Worm (Caenorhabditis elegans) whole organism, mixed stage, embryonic: ENCODE data around the gene C33F10.8.
"Not testable (repeated sequence)": the region's sequence is repeated elsewhere in the genome, so short reads cannot be mapped to it uniquely, and the experiment has no call there.

Source experiments
- M03D4.4 ChIP-seq: sonication (generic microtip); optimal IDR thresholded peaks from 2 replicates; lab custom pipeline; 2017; ENCODE audit warnings: mild to moderate bottlenecking, missing genetic modification characterization, missing compliant biosample characterization
- bed-3 ChIP-seq: fragments of 200-800 bp; sonication (Bioruptor generic); optimal IDR thresholded peaks from 3 replicates; lab custom pipeline; 2018; ENCODE audit warnings: mild to moderate bottlenecking, missing genetic modification characterization, moderate library complexity, missing compliant biosample characterization
- blmp-1 ChIP-seq: fragments of 150-350 bp; optimal IDR thresholded peaks from 2 replicates; lab custom pipeline; 2014; ENCODE audit warnings: missing biosample characterization, missing genetic modification characterization
- ceh-39 ChIP-seq: fragments of 150-350 bp; optimal IDR thresholded peaks from 2 replicates; lab custom pipeline; 2014; ENCODE audit warnings: missing biosample characterization, missing genetic modification characterization
- ceh-43 ChIP-seq: fragments of 200-800 bp; sonication (Bioruptor generic); optimal IDR thresholded peaks from 2 replicates; lab custom pipeline; 2018; ENCODE audit warnings: mild to moderate bottlenecking, missing genetic modification characterization, moderate library complexity, missing compliant biosample characterization
- ceh-83 ChIP-seq: fragments of 200-800 bp; sonication (Bioruptor generic); optimal IDR thresholded peaks from 2 replicates; lab custom pipeline; 2018; ENCODE audit warnings: mild to moderate bottlenecking, missing genetic modification characterization, missing compliant biosample characterization
- ces-1 ChIP-seq: fragments of 150-350 bp; optimal IDR thresholded peaks from 2 replicates; lab custom pipeline; 2014; ENCODE audit warnings: missing biosample characterization, missing genetic modification reagents, missing genetic modification characterization
- cnd-1 ChIP-seq: fragments of 200-800 bp; sonication (Bioruptor generic); optimal IDR thresholded peaks from 2 replicates; lab custom pipeline; 2018; ENCODE audit warnings: mild to moderate bottlenecking, missing genetic modification characterization, missing compliant biosample characterization
- elt-1 ChIP-seq: sonication (generic microtip); optimal IDR thresholded peaks from 2 replicates; lab custom pipeline; 2017; ENCODE audit warnings: missing genetic modification characterization, mild to moderate bottlenecking, missing compliant biosample characterization, antibody characterized with exemption, moderate library complexity, borderline replicate concordance; ENCODE audit not compliant: insufficient read depth
- elt-3 ChIP-seq: fragments of 150-350 bp; optimal IDR thresholded peaks from 2 replicates; lab custom pipeline; 2014; ENCODE audit warnings: missing biosample characterization, missing genetic modification characterization
- flh-1 ChIP-seq: fragments of 200-800 bp; sonication (Bioruptor generic); optimal IDR thresholded peaks from 2 replicates; lab custom pipeline; 2018; ENCODE audit warnings: mild to moderate bottlenecking, missing genetic modification characterization, moderate library complexity, missing compliant biosample characterization
- ham-2 ChIP-seq: fragments of 200-800 bp; sonication (Bioruptor generic); optimal IDR thresholded peaks from 2 replicates; lab custom pipeline; 2018; ENCODE audit warnings: mild to moderate bottlenecking, missing genetic modification characterization, missing compliant biosample characterization
- hlh-1 ChIP-seq: fragments of 150-350 bp; optimal IDR thresholded peaks from 2 replicates; lab custom pipeline; 2014; ENCODE audit warnings: missing biosample characterization, missing genetic modification reagents, missing genetic modification characterization
- lin-13 ChIP-seq: fragments of 150-350 bp; optimal IDR thresholded peaks from 2 replicates; lab custom pipeline; 2014; ENCODE audit warnings: missing biosample characterization, missing genetic modification characterization
- lin-32 ChIP-seq: fragments of 200-800 bp; sonication (Bioruptor generic); optimal IDR thresholded peaks from 2 replicates; lab custom pipeline; 2018; ENCODE audit warnings: mild to moderate bottlenecking, missing genetic modification characterization, missing compliant biosample characterization
- lsy-2 ChIP-seq: fragments of 150-350 bp; optimal IDR thresholded peaks from 2 replicates; lab custom pipeline; 2014; ENCODE audit warnings: missing biosample characterization, missing genetic modification characterization
- mab-5 ChIP-seq: fragments of 150-350 bp; optimal IDR thresholded peaks from 2 replicates; lab custom pipeline; 2014; ENCODE audit warnings: missing biosample characterization, missing genetic modification characterization
- mep-1 ChIP-seq: fragments of 150-350 bp; optimal IDR thresholded peaks from 2 replicates; lab custom pipeline; 2017; ENCODE audit warnings: missing biosample characterization, missing genetic modification reagents, missing genetic modification characterization, inconsistent platforms
- nhr-12 ChIP-seq: fragments of 150-350 bp; optimal IDR thresholded peaks from 2 replicates; lab custom pipeline; 2014; ENCODE audit warnings: missing biosample characterization, missing genetic modification characterization
- nhr-2 ChIP-seq: fragments of 150-350 bp; optimal IDR thresholded peaks from 2 replicates; lab custom pipeline; 2014; ENCODE audit warnings: missing biosample characterization, missing genetic modification characterization
- nhr-237 ChIP-seq: fragments of 150-350 bp; optimal IDR thresholded peaks from 2 replicates; lab custom pipeline; 2014; ENCODE audit warnings: missing biosample characterization, missing genetic modification characterization
- nhr-28 ChIP-seq: fragments of 150-350 bp; optimal IDR thresholded peaks from 2 replicates; lab custom pipeline; 2014; ENCODE audit warnings: missing biosample characterization, missing genetic modification characterization
- nhr-76 ChIP-seq: sonication (generic microtip); optimal IDR thresholded peaks from 2 replicates; lab custom pipeline; 2017; ENCODE audit warnings: missing biosample characterization, missing genetic modification characterization
- pha-4 ChIP-seq: fragments of 150-350 bp; optimal IDR thresholded peaks from 2 replicates; lab custom pipeline; 2018; ENCODE audit warnings: missing biosample characterization, missing genetic modification reagents, missing genetic modification characterization
- sem-2 ChIP-seq: fragments of 200-800 bp; sonication (Bioruptor generic); optimal IDR thresholded peaks from 2 replicates; lab custom pipeline; 2018; ENCODE audit warnings: mild to moderate bottlenecking, missing genetic modification characterization, missing compliant biosample characterization
- snpc-4 ChIP-seq: fragments of 150-350 bp; optimal IDR thresholded peaks from 2 replicates; lab custom pipeline; 2014; ENCODE audit warnings: missing biosample characterization, missing genetic modification characterization
- sptf-1 ChIP-seq: sonication (generic microtip); optimal IDR thresholded peaks from 2 replicates; lab custom pipeline; 2017; ENCODE audit warnings: mild to moderate bottlenecking, missing genetic modification characterization, moderate library complexity, missing compliant biosample characterization
- unc-39 ChIP-seq: fragments of 150-350 bp; optimal IDR thresholded peaks from 2 replicates; lab custom pipeline; 2014; ENCODE audit warnings: missing biosample characterization, missing genetic modification characterization
- unc-62 ChIP-seq: fragments of 150-350 bp; optimal IDR thresholded peaks from 2 replicates; lab custom pipeline; 2014; ENCODE audit warnings: missing biosample characterization, missing genetic modification reagents, missing genetic modification characterization
- ztf-11 ChIP-seq: fragments of 150-350 bp; optimal IDR thresholded peaks from 2 replicates; lab custom pipeline; 2014; ENCODE audit warnings: missing biosample characterization, missing genetic modification characterization

C33F10.8 gene

DNA sequence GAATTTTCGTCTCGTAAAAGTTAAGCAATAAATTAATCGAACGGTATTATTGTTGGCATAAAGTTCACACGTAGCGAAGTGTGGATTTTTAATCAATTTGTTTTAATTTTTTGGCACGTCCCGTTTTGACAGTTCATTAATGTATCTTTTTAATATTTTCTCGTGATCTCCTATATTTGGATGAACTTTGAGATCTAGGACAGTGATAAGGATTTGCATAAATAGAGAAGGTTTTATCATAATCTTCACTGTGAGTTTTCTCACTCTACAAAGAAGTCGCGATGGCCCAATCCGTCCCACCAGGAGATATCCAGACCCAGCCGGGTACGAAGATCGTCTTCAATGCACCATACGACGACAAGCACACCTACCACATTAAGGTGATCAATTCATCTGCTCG lies at the start of gene C33F10.8, which contains the start of gene msp-40:
Gene C33F10.8 (minus strand): TSS at position 101 of the 400 bp plus-strand sequence.
Gene msp-40 (plus strand): TSS at position 282 of the 400 bp plus-strand sequence.
- not testable (repeated sequence) for TF ChIP-seq mep-1 (tag; lab: Kevin White, UChicago); sem-2; ces-1 (GFP tag; lab: Kevin White, UChicago)

DNA sequence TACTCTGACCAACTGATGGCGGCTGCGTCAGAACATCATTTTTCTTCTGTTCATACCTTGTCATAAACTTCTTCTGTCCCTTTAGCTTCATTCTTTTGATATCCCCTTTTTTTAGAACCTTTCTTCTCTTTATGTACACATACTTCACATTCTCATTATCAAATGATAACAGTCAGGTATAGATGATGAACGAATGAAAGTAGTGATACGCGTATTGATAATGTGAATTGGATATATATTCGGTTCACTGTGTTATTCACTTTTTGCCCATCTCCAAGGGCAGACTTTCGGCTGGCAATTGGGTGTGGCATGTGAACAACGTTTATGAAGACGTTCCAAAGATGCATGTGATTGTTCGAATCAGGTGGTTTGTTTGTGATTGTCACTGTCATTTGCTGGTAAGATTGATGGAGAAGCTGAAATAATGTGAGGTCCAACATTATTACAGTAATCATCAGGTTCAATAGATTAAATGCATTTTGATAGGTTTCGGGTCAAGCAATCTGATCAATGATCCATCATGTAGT lies 49.4 kb upstream of the C33F10.8 start, which contains the start of gene F11G11.15:
Gene F11G11.15 (plus strand): TSS at position 511 of the 527 bp plus-strand sequence.
- TF ChIP-seq ceh-83 (GFP tag; lab: Kevin White, UChicago) (no peak), snpc-4 (no peak), unc-62 (GFP tag; lab: Kevin White, UChicago) (no peak), ztf-11 (tag; lab: Kevin White, UChicago) (no peak), nhr-12 (tag; lab: Kevin White, UChicago) (no peak), cnd-1 (tag; lab: Kevin White, UChicago) (no peak), mab-5 (tag; lab: Kevin White, UChicago) (no peak), lsy-2 (tag; lab: Kevin White, UChicago) (no peak), ceh-39 (tag; lab: Kevin White, UChicago) (no peak), lin-13 (no peak), elt-3 (no peak), unc-39 (no peak)

DNA sequence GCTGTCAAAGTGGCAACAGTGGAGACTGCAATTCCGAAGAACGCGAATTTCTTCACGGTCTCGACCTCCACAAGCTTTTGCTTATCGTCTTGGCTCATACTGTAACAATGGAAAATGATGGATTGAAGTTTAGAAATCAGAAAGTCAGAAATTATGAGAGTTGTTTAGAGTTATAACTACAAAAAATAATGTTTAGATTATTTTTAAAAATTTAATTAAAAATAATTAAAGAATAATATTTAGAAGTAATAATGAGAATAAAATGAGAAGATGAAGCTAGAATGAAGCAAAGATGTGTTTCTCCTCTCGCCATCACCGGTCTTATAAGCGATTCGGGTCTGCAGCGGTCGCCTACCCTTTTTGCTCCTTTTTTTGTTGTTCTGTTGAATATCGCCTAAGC lies 48.0 kb upstream of the C33F10.8 start, which contains the start of gene col-73:
Gene col-73 (minus strand): TSS at position 101 of the 400 bp plus-strand sequence.
- no peak for TF ChIP-seq unc-62 (GFP tag; lab: Kevin White, UChicago)
- no peak for TF ChIP-seq nhr-2 (tag; lab: Kevin White, UChicago)
- TF ChIP-seq sem-2: no peak
- no peak for TF ChIP-seq snpc-4
- no peak for TF ChIP-seq nhr-237 (tag; lab: Kevin White, UChicago)
- no peak for TF ChIP-seq blmp-1 (tag; lab: Kevin White, UChicago)
- TF ChIP-seq hlh-1 (tag; lab: Kevin White, UChicago): no peak
- no peak for TF ChIP-seq nhr-28 (tag; lab: Kevin White, UChicago)

DNA sequence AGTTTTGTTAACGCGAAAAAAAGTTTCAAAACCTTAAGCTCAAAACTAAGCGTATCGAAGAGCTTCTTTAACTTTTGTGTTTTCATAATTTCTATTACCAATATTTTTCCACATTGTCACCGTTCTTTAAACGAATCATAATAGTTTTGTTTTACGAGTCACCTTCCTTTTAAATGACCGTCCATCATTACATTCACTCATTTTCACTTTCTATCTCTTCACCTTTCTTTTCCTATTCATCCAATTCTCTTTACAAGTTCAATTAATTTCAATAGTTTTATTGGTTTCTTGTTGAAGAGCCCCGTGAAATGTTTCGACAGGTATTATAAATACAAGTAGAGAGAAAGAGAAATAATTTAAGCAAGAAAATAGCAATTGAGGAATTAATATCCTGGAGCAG lies 46.8 kb upstream of the C33F10.8 start:
- no peak for TF ChIP-seq nhr-237 (tag; lab: Kevin White, UChicago)
- TF ChIP-seq ces-1 (GFP tag; lab: Kevin White, UChicago): no peak
- no peak for TF ChIP-seq sem-2

DNA sequence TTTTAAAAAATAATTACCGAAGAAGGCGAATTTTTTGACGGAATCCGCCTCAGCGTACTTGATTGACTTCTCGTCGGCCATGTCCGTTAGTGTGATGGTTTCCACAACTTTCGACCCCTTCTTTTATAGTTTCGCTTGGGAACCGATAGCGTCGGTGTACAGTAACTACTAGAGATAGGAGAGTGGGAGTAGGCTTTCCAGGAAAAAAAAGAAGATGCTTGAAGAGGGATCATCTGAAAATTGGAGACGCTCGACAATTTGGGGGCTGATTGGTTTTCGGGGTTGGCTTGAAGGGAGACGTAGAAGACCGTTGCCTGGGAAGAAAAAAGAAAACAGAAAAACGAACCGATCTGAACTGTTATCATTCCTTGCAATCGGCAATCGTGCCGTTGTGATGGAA lies 45.7 kb upstream of the C33F10.8 start, which contains the start of gene col-20:
Gene col-20 (minus strand): TSS at position 101 of the 400 bp plus-strand sequence.
- TF ChIP-seq elt-1 (tag; lab: Kevin White, UChicago) (no peak), M03D4.4 (tag; lab: Kevin White, UChicago) (no peak), unc-62 (GFP tag; lab: Kevin White, UChicago) (no peak), snpc-4 (no peak), pha-4 (no peak), ztf-11 (tag; lab: Kevin White, UChicago) (no peak), nhr-76 (tag; lab: Kevin White, UChicago) (no peak), cnd-1 (tag; lab: Kevin White, UChicago) (no peak), unc-39 (no peak), ham-2 (GFP tag; lab: Kevin White, UChicago) (no peak), lin-32 (GFP tag; lab: Kevin White, UChicago) (no peak), flh-1 (GFP tag; lab: Kevin White, UChicago) (no peak), mep-1 (tag; lab: Kevin White, UChicago) (no peak), nhr-28 (tag; lab: Kevin White, UChicago) (no peak)

DNA sequence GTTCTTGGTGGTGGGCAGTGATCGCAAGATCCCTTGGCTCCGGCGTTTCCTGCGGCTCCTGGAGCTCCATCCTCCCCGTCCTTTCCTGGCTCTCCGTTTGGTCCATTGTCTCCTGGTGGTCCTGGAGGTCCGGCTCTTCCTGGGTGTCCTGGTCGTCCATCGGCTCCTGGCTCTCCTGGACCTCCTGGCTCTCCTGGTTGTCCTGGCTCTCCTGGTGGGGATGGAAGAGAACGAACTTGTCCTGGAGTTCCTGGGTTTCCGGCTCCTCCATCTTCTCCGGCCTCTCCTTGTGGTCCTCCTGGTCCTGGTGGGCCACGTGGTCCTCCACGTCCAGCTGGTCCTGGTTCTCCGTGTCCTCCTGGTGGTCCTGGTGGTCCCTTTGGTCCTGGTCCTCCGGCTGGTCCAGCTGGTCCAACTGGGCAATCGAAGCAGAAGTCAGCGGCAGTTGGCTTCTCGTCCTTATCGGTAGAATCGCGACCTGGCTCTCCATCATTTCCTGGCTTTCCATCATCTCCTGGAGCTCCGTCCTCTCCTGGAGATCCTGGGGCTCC lies 44.8 kb upstream of the C33F10.8 start:
- no peak for TF ChIP-seq ztf-11 (tag; lab: Kevin White, UChicago)
- no peak for TF ChIP-seq snpc-4
- TF ChIP-seq sem-2: no peak
- TF ChIP-seq flh-1 (GFP tag; lab: Kevin White, UChicago): no peak
- no peak for TF ChIP-seq ceh-43
- TF ChIP-seq hlh-1 (tag; lab: Kevin White, UChicago): no peak
- no peak for TF ChIP-seq nhr-12 (tag; lab: Kevin White, UChicago)
- no peak for TF ChIP-seq sptf-1 (tag; lab: Kevin White, UChicago)
- no peak for TF ChIP-seq bed-3 (GFP tag; lab: Kevin White, UChicago)
- no peak for TF ChIP-seq ces-1 (GFP tag; lab: Kevin White, UChicago)
